Worm (Caenorhabditis elegans): Measurements from ENCODE around the gene lgc-39.

lgc-39 gene

ce11 chrV:7187295-7187694 is 12.0 kb downstream of the lgc-39 start:
- TF ChIP-seq unc-42 (tag; optimal IDR thresholded peaks at IDR 0.05) (no peak), ets-4 (tag; optimal IDR thresholded peaks at IDR 0.05) (no peak), ceh-2 (tag; optimal IDR thresholded peaks at IDR 0.05) (no peak), nhr-232 (tag; optimal IDR thresholded peaks at IDR 0.05) (no peak), pag-3 (tag; optimal IDR thresholded peaks at IDR 0.05; ENCODE audit: borderline replicate concordance) (no peak), hlh-15 (tag; optimal IDR thresholded peaks at IDR 0.05) (no peak), pax-1 (tag; optimal IDR thresholded peaks at IDR 0.05) (no peak), syd-9 (tag; optimal IDR thresholded peaks at IDR 0.05) (no peak), elt-2 (tag; optimal IDR thresholded peaks at IDR 0.05) (no peak), nfya-1 (tag; optimal IDR thresholded peaks at IDR 0.05) (no peak), odd-2 (tag; optimal IDR thresholded peaks at IDR 0.05) (no peak), ceh-48 (tag; optimal IDR thresholded peaks at IDR 0.05) (no peak), K02D7.2 (tag; optimal IDR thresholded peaks at IDR 0.05) (no peak), C08G9.2 (tag; optimal IDR thresholded peaks at IDR 0.05) (no peak), unc-55 (GFP tag; optimal IDR thresholded peaks at IDR 0.05) (no peak)

- TF ChIP-seq tbx-7 (tag; optimal IDR thresholded peaks at IDR 0.05) (no peak), tbx-2 (tag; optimal IDR thresholded peaks at IDR 0.05) (no peak), F13H6.1 (tag; optimal IDR thresholded peaks at IDR 0.05) (no peak), nhr-232 (tag; optimal IDR thresholded peaks at IDR 0.05) (no peak), zip-5 (tag; optimal IDR thresholded peaks at IDR 0.05) (no peak), ama-1 (optimal IDR thresholded peaks at IDR 0.05) (no peak), lin-11 (tag; optimal IDR thresholded peaks at IDR 0.05) (no peak), sdc-2 (tag; optimal IDR thresholded peaks at IDR 0.05) (no peak), pros-1 (tag; optimal IDR thresholded peaks at IDR 0.05) (no peak), ceh-2 (tag; optimal IDR thresholded peaks at IDR 0.05) (no peak), hlh-6 (tag; optimal IDR thresholded peaks at IDR 0.05) (no peak), ttx-3 (tag; optimal IDR thresholded peaks at IDR 0.05) (no peak), pqm-1 (tag; optimal IDR thresholded peaks at IDR 0.05) (no peak), madf-2 (tag; optimal IDR thresholded peaks at IDR 0.05) (no peak), dve-1 (tag; optimal IDR thresholded peaks at IDR 0.05) (no peak), lim-6 (tag; optimal IDR thresholded peaks at IDR 0.05) (no peak), gmeb-2 (tag; optimal IDR thresholded peaks at IDR 0.05) (no peak)
These were observed 18.3 kb downstream of the lgc-39 start, which contains the start of gene F09G2.8 for ce11 chrV:7193562-7193961. Gene F09G2.8 (minus strand): TSS chrV:7193662.

ce11 chrV:7194818-7195217 is 19.5 kb downstream of the lgc-39 start:
- TF ChIP-seq ceh-34 (tag; optimal IDR thresholded peaks at IDR 0.05) (no peak), K02D7.2 (tag; optimal IDR thresholded peaks at IDR 0.05) (no peak), ceh-14 (tag; optimal IDR thresholded peaks at IDR 0.05) (no peak), K09A11.1 (tag; optimal IDR thresholded peaks at IDR 0.05; ENCODE audit: insufficient read depth) (no peak), ama-1 (optimal IDR thresholded peaks at IDR 0.05) (no peak), ceh-19 (GFP tag; optimal IDR thresholded peaks at IDR 0.05) (no peak), rnt-1 (tag; optimal IDR thresholded peaks at IDR 0.05) (no peak), pat-9 (tag; optimal IDR thresholded peaks at IDR 0.05) (no peak), dmd-4 (tag; optimal IDR thresholded peaks at IDR 0.05; ENCODE audit: borderline replicate concordance) (no peak), ahr-1 (tag; optimal IDR thresholded peaks at IDR 0.05) (no peak), pax-1 (tag; optimal IDR thresholded peaks at IDR 0.05) (no peak), hlh-30 (tag; optimal IDR thresholded peaks at IDR 0.05; ENCODE audit: insufficient read depth) (no peak), nhr-11 (tag; optimal IDR thresholded peaks at IDR 0.05) (no peak), tbx-7 (tag; optimal IDR thresholded peaks at IDR 0.05) (no peak), unc-3 (GFP tag; conservative IDR thresholded peaks at IDR 0.05) (no peak), unc-3 (tag; optimal IDR thresholded peaks at IDR 0.05) (no peak)

Data from whole organism, late embryonic.